Fruit fly (Drosophila melanogaster): ENCODE data around the gene CanA-14F.

The CanA-14F gene

dm6 chrX:16633181-16633957 lies 46.4 kb upstream of the CanA-14F start (continued):
- TF ChIP-seq da (GFP tag; optimal IDR thresholded peaks at IDR 0.05) (no peak), CG8924 (tag; optimal IDR thresholded peaks at IDR 0.05) (no peak), bsh (GFP tag; optimal IDR thresholded peaks at IDR 0.05) (peak in 1 of 2 experiments; percentile 56), CG16815 (GFP tag; optimal IDR thresholded peaks at IDR 0.05) (no peak), vvl (GFP tag; IDR thresholded peaks at IDR 0.05) (peak; percentile 40; the same call in 1 of the 2 replicates), bab2 (GFP tag; optimal IDR thresholded peaks at IDR 0.05) (no peak), sd (tag; optimal IDR thresholded peaks at IDR 0.05) (no peak), CG32532 (GFP tag; IDR thresholded peaks at IDR 0.05) (0 out of 2 replicates have a peak, but pooled peaks have one; percentile 9), fd96Cb (tag; optimal IDR thresholded peaks at IDR 0.05) (no peak), Antp (GFP tag; optimal IDR thresholded peaks at IDR 0.05) (no peak), CG10565 (GFP tag; optimal IDR thresholded peaks at IDR 0.05) (no peak), stwl (tag; optimal IDR thresholded peaks at IDR 0.05) (no peak), stc (GFP tag; IDR thresholded peaks at IDR 0.05) (no peak), CG12155 (GFP tag; optimal IDR thresholded peaks at IDR 0.05) (no peak), CG9215 (GFP tag; IDR thresholded peaks at IDR 0.05) (0 out of 2 replicates have a peak, but pooled peaks have one; percentile 14), CG13624 (GFP tag; optimal IDR thresholded peaks at IDR 0.05) (no peak), Rx (GFP tag; IDR thresholded peaks at IDR 0.05) (no peak), nerfin-2 (GFP tag; IDR thresholded peaks at IDR 0.05; ENCODE audit: partially characterized antibody) (no peak), CG9876 (GFP tag; optimal IDR thresholded peaks at IDR 0.05) (no peak), ato (GFP tag; IDR thresholded peaks at IDR 0.05; ENCODE audit: partially characterized antibody) (no peak), CG3847 (GFP tag; IDR thresholded peaks at IDR 0.05) (no peak)

- TF ChIP-seq Mes4 (GFP tag; optimal IDR thresholded peaks at IDR 0.05), result no peak
- no peak for TF ChIP-seq pan (optimal IDR thresholded peaks at IDR 0.05)
- TF ChIP-seq pan (GFP tag; optimal IDR thresholded peaks at IDR 0.05 in 1 of 2, IDR thresholded peaks at IDR 0.05 in 1 of 2), result no peak
- TF ChIP-seq dati (GFP tag; IDR thresholded peaks at IDR 0.05), result no peak
- no peak for TF ChIP-seq fd64A (GFP tag; optimal IDR thresholded peaks at IDR 0.05)
- no peak for TF ChIP-seq D (optimal IDR thresholded peaks at IDR 0.05)
- TF ChIP-seq D (GFP tag; optimal IDR thresholded peaks at IDR 0.05), result no peak
- no peak for TF ChIP-seq CG42726 (GFP tag; IDR thresholded peaks at IDR 0.05; ENCODE audit: partially characterized antibody)
- no peak for TF ChIP-seq CG1647 (GFP tag; optimal IDR thresholded peaks at IDR 0.05)
- TF ChIP-seq danr (GFP tag; IDR thresholded peaks at IDR 0.05), result no peak
- TF ChIP-seq dysf (GFP tag; IDR thresholded peaks at IDR 0.05), result no peak
- no peak for TF ChIP-seq Hmx (GFP tag; optimal IDR thresholded peaks at IDR 0.05)
- TF ChIP-seq CG15479 (GFP tag; optimal IDR thresholded peaks at IDR 0.05), result no peak
- no peak for TF ChIP-seq CG13123 (GFP tag; optimal IDR thresholded peaks at IDR 0.05)
- no peak for TF ChIP-seq sna (GFP tag; IDR thresholded peaks at IDR 0.05; ENCODE audit: partially characterized antibody)
These were observed 45.2 kb upstream of the CanA-14F start, which contains the start of gene CG9777 for dm6 chrX:16632135-16632534. CG9777 (minus strand) TSS chrX:16632235.

dm6 chrX:16624519-16624918 lies 37.5 kb upstream of the CanA-14F start:
- TF ChIP-seq Meics (GFP tag; optimal IDR thresholded peaks at IDR 0.05) (no peak), bbx (GFP tag; IDR thresholded peaks at IDR 0.05; ENCODE audit: partially characterized antibody) (no peak), CG5245 (GFP tag; optimal IDR thresholded peaks at IDR 0.05) (no peak), z (GFP tag; IDR thresholded peaks at IDR 0.05) (peak; percentile 34; the same call in 1 of the 3 replicates), MESR4 (GFP tag; optimal IDR thresholded peaks at IDR 0.05) (no peak), sc (optimal IDR thresholded peaks at IDR 0.05) (no peak), sc (GFP tag; optimal IDR thresholded peaks at IDR 0.05) (no peak), CG3995 (GFP tag; optimal IDR thresholded peaks at IDR 0.05) (no peak), dysf (GFP tag; IDR thresholded peaks at IDR 0.05) (no peak), hth (optimal IDR thresholded peaks at IDR 0.05) (no peak), tin (GFP tag; optimal IDR thresholded peaks at IDR 0.05) (no peak), klu (GFP tag; IDR thresholded peaks at IDR 0.05) (no peak), CG11504 (tag; optimal IDR thresholded peaks at IDR 0.05) (no peak), Hr78 (GFP tag; optimal IDR thresholded peaks at IDR 0.05) (no peak), grau (tag; optimal IDR thresholded peaks at IDR 0.05) (no peak), ken (GFP tag; IDR thresholded peaks at IDR 0.05) (no peak)
